Worm (Caenorhabditis elegans) whole organism, young adult: Measurements from ENCODE around the gene R04B3.3.

Experiments
- ZK185.1 ChIP-seq: sonication (generic microtip); optimal IDR thresholded peaks from 2 replicates; lab custom pipeline; 2016; ENCODE audit warnings: mild to moderate bottlenecking, missing genetic modification characterization, missing compliant biosample characterization; ENCODE audit not compliant: poor library complexity, severe bottlenecking
- lsl-1 ChIP-seq: fragments of 200-800 bp; sonication (Bioruptor generic); optimal IDR thresholded peaks from 2 replicates; lab custom pipeline; 2018; ENCODE audit warnings: mild to moderate bottlenecking, missing genetic modification characterization, moderate library complexity, missing compliant biosample characterization
- zim-3 ChIP-seq: sonication (generic microtip); optimal IDR thresholded peaks from 2 replicates; lab custom pipeline; 2017; ENCODE audit warnings: mild to moderate bottlenecking, missing genetic modification characterization, moderate library complexity, missing compliant biosample characterization

- TF ChIP-seq zim-3 (tag; lab: Kevin White, UChicago) = no peak
- TF ChIP-seq lsl-1 (GFP tag; lab: Kevin White, UChicago) = no peak
- TF ChIP-seq ZK185.1 (tag; lab: Kevin White, UChicago) = no peak
These were observed 24.8 kb downstream of the R04B3.3 start for ce11 chrX:2450994-2451393.
